Worm (Caenorhabditis elegans) whole organism, L3 larva: ENCODE results near the gene rap-2.

Experiments
- ZK546.5 ChIP-seq: sonication (generic microtip); optimal IDR thresholded peaks from 2 replicates; lab custom pipeline; 2017; ENCODE audit warnings: missing biosample characterization, missing genetic modification characterization
- nhr-11 ChIP-seq: fragments of 150-350 bp; optimal IDR thresholded peaks from 2 replicates; lab custom pipeline; 2014; ENCODE audit warnings: missing biosample characterization, missing genetic modification characterization
- nhr-76 ChIP-seq: fragments of 150-350 bp; sonication (generic microtip); optimal IDR thresholded peaks from 5 replicates; lab custom pipeline; 2014; ENCODE audit warnings: missing biosample characterization, missing genetic modification characterization
- nhr-77 ChIP-seq: fragments of 150-350 bp; optimal IDR thresholded peaks from 2 replicates; lab custom pipeline; 2014; ENCODE audit warnings: missing biosample characterization, missing genetic modification characterization
- sea-2 ChIP-seq: fragments of 150-350 bp; sonication (generic microtip); optimal IDR thresholded peaks from 4 replicates; lab custom pipeline; 2014; ENCODE audit warnings: missing biosample characterization, missing genetic modification reagents, missing genetic modification characterization
- zag-1 ChIP-seq: fragments of 150-350 bp; optimal IDR thresholded peaks from 2 replicates; lab custom pipeline; 2014; ENCODE audit warnings: missing biosample characterization, missing genetic modification characterization

ce11 chrV:15015799-15016198 is 48.1 kb downstream of the rap-2 start:
- TF ChIP-seq nhr-77: no peak
- TF ChIP-seq sea-2 (GFP tag; lab: Kevin White, UChicago): no peak
- no peak for TF ChIP-seq nhr-76
- TF ChIP-seq nhr-11: no peak
- no peak for TF ChIP-seq zag-1 (tag; lab: Kevin White, UChicago)
- no peak for TF ChIP-seq ZK546.5 (tag; lab: Kevin White, UChicago)
